Worm (Caenorhabditis elegans) whole organism, L4/young adult: ENCODE data around the gene C06E4.3.

Experiments used
- W03F9.2 ChIP-seq: fragments of 150-350 bp; optimal IDR thresholded peaks from 2 replicates; lab custom pipeline; 2014; ENCODE audit warnings: missing biosample characterization, missing genetic modification characterization
- dao-5 ChIP-seq: sonication (generic microtip); optimal IDR thresholded peaks from 2 replicates; lab custom pipeline; 2016; ENCODE audit warnings: missing genotype, missing genetic modification characterization, moderate library complexity, missing compliant biosample characterization
- him-1 ChIP-seq: sonication (generic microtip); optimal IDR thresholded peaks from 2 replicates; lab custom pipeline; 2016; ENCODE audit warnings: missing genotype, missing genetic modification reagents, missing genetic modification characterization, missing compliant biosample characterization

DNA sequence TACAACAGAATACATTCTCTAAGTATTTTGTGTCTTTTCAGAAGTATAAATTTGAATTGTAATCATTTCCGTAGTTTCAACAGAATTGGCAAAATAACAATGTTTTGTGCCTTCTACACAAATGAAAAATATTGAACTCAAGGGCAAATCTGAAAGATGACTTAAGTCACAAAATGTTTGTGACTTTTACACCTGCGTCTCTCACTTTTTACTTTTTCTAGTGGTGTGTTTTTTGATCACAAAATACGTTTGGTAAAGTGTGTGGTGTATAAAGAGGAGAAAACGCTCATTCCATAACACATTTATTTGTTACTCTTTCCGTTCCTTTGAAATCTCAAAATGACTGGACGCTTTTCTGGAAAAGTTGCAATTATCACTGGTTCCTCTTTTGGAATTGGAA, at the start of gene C06E4.3:
- no peak for TF ChIP-seq him-1 (tag; lab: Kevin White, UChicago)
- no peak for TF ChIP-seq W03F9.2
- TF ChIP-seq dao-5 (tag; lab: Kevin White, UChicago): no peak
